Fruit fly (Drosophila melanogaster) whole organism, embryonic: Measurements from ENCODE around the gene CG17027.
A peak's percentile ranks its signal among the peaks of the same experiment; 100 is the strongest.

Experiments
- Abd-B ChIP-seq: fragments of 200-800 bp; sonication (Bioruptor generic); optimal IDR thresholded peaks from 2 replicates; lab custom pipeline; 2018; ENCODE audit warnings: missing biosample characterization, mild to moderate bottlenecking, missing genetic modification characterization, moderate library complexity
- Aef1 ChIP-seq: fragments of 200-800 bp; sonication (Bioruptor generic); IDR thresholded peaks from 3 replicates; pipeline ENCODE4 v1.3.6; 2022; ENCODE audit warnings: missing biosample characterization, missing genetic modification characterization
- Bdp1 ChIP-seq: fragments of 200-800 bp; sonication (Bioruptor generic); optimal IDR thresholded peaks from 3 replicates; lab custom pipeline; 2016; ENCODE audit warnings: missing biosample characterization, missing genetic modification characterization
- C15 ChIP-seq: fragments of 200-800 bp; sonication (Bioruptor generic); IDR thresholded peaks from 3 replicates; pipeline ENCODE4 v1.3.6; 2022; ENCODE audit warnings: missing biosample characterization, missing genetic modification characterization
- CG10321 ChIP-seq: fragments of 200-800 bp; sonication (Bioruptor generic); IDR thresholded peaks from 2 replicates; pipeline ENCODE4 v1.3.6; 2022; ENCODE audit warnings: missing biosample characterization, missing genetic modification characterization
- CG10462 ChIP-seq: fragments of 200-800 bp; sonication (Bioruptor generic); optimal IDR thresholded peaks from 2 replicates; lab custom pipeline; 2016; ENCODE audit warnings: missing biosample characterization, missing genetic modification characterization
- CG11093 ChIP-seq: fragments of 200-800 bp; sonication (Bioruptor generic); IDR thresholded peaks from 3 replicates; pipeline ENCODE4 v1.3.6; 2022; ENCODE audit warnings: missing biosample characterization, missing genetic modification characterization
- CG11247 ChIP-seq: fragments of 200-800 bp; sonication (Bioruptor generic); IDR thresholded peaks from 2 replicates; pipeline ENCODE4 v1.3.6; 2022; ENCODE audit warnings: missing biosample characterization, missing genetic modification characterization
- CG11695 ChIP-seq: fragments of 200-800 bp; sonication (Bioruptor generic); IDR thresholded peaks from 3 replicates; pipeline ENCODE4 v1.3.6; 2022; ENCODE audit warnings: missing biosample characterization, missing genetic modification characterization
- CG12071 ChIP-seq: fragments of 200-800 bp; sonication (Bioruptor generic); optimal IDR thresholded peaks from 3 replicates; lab custom pipeline; 2018; ENCODE audit warnings: missing biosample characterization, mild to moderate bottlenecking, missing genetic modification characterization
- CG12391 ChIP-seq: fragments of 200-800 bp; sonication (Bioruptor generic); optimal IDR thresholded peaks from 3 replicates; lab custom pipeline; 2018; ENCODE audit warnings: missing biosample characterization, mild to moderate bottlenecking, missing genetic modification characterization, moderate library complexity
- CG13123 ChIP-seq: fragments of 200-800 bp; sonication (Bioruptor generic); optimal IDR thresholded peaks from 2 replicates; lab custom pipeline; 2016; ENCODE audit warnings: missing biosample characterization, missing genetic modification characterization
- CG13424 ChIP-seq: fragments of 200-800 bp; sonication (Bioruptor generic); optimal IDR thresholded peaks from 2 replicates; lab custom pipeline; 2019; ENCODE audit warnings: missing biosample characterization, mild to moderate bottlenecking, missing genetic modification characterization, moderate library complexity
- CG17328 ChIP-seq: fragments of 200-800 bp; sonication (Bioruptor generic); IDR thresholded peaks from 2 replicates; pipeline ENCODE4 v1.3.6; 2022; ENCODE audit warnings: missing biosample characterization, missing genetic modification characterization
- CG17361 ChIP-seq: fragments of 200-800 bp; sonication (Bioruptor generic); IDR thresholded peaks from 3 replicates; pipeline ENCODE4 v1.3.6; 2022; ENCODE audit warnings: missing biosample characterization, missing genetic modification characterization
- CG2120 ChIP-seq: fragments of 200-800 bp; sonication (Bioruptor generic); optimal IDR thresholded peaks from 3 replicates; lab custom pipeline; 2016; ENCODE audit warnings: missing biosample characterization, missing genetic modification characterization
- CG2129 ChIP-seq: fragments of 200-800 bp; sonication (Bioruptor generic); IDR thresholded peaks from 2 replicates; pipeline ENCODE4 v1.3.6; 2022; ENCODE audit warnings: missing biosample characterization, missing genetic modification characterization; ENCODE audit not compliant: partially characterized antibody
- CG2889 ChIP-seq: fragments of 200-800 bp; sonication (Bioruptor generic); IDR thresholded peaks from 3 replicates; pipeline ENCODE4 v1.3.6; 2022; ENCODE audit warnings: missing biosample characterization, missing genetic modification characterization
- CG31365 ChIP-seq: fragments of 200-800 bp; sonication (Bioruptor generic); optimal IDR thresholded peaks from 2 replicates; lab custom pipeline; 2018; ENCODE audit warnings: missing biosample characterization, mild to moderate bottlenecking, missing genetic modification characterization
- CG31441 ChIP-seq: fragments of 200-800 bp; sonication (Bioruptor generic); IDR thresholded peaks from 2 replicates; pipeline ENCODE4 v1.3.6; 2022; ENCODE audit warnings: missing biosample characterization, missing genetic modification characterization
- CG6254 ChIP-seq: fragments of 200-800 bp; sonication (Bioruptor generic); optimal IDR thresholded peaks from 3 replicates; lab custom pipeline; 2017; ENCODE audit warnings: mild to moderate bottlenecking, missing biosample characterization, missing genetic modification reagents, missing genetic modification characterization
- CG7963 ChIP-seq: fragments of 200-800 bp; sonication (Bioruptor generic); IDR thresholded peaks from 3 replicates; pipeline ENCODE4 v1.3.6; 2022; ENCODE audit warnings: missing biosample characterization, missing genetic modification characterization; ENCODE audit not compliant: partially characterized antibody
- CG9215 ChIP-seq: fragments of 200-800 bp; sonication (Bioruptor generic); IDR thresholded peaks from 2 replicates; pipeline ENCODE4 v1.3.6; 2022; ENCODE audit warnings: missing biosample characterization, missing genetic modification characterization
- CoRest ChIP-seq: fragments of 200-800 bp; sonication (Bioruptor generic); optimal IDR thresholded peaks from 3 replicates; lab custom pipeline; 2018; ENCODE audit warnings: missing biosample characterization, mild to moderate bottlenecking, missing genetic modification characterization, moderate library complexity
- Dad ChIP-seq: fragments of 200-800 bp; sonication (Bioruptor generic); optimal IDR thresholded peaks from 3 replicates; lab custom pipeline; 2016; ENCODE audit warnings: missing biosample characterization, missing genetic modification characterization
- Dfd ChIP-seq, 2 experiments: fragments of >200 bp; optimal IDR thresholded peaks; 2 replicates each; lab custom pipeline; 2017; ENCODE audit warnings: missing biosample characterization in 2 of 2, missing genetic modification characterization in 2 of 2
- ERR ChIP-seq: fragments of 200-800 bp; sonication (Bioruptor generic); optimal IDR thresholded peaks from 2 replicates; lab custom pipeline; 2016; ENCODE audit warnings: missing biosample characterization, missing genetic modification characterization
- Hmr ChIP-seq: fragments of 200-800 bp; sonication (Bioruptor generic); optimal IDR thresholded peaks from 3 replicates; lab custom pipeline; 2017; ENCODE audit warnings: mild to moderate bottlenecking, missing biosample characterization, missing genetic modification reagents, missing genetic modification characterization
- Mad ChIP-seq: fragments of 200-800 bp; sonication (Bioruptor generic); optimal IDR thresholded peaks from 2 replicates; lab custom pipeline; 2016; ENCODE audit warnings: missing biosample characterization, missing genetic modification characterization
- NC2β ChIP-seq: fragments of 200-800 bp; sonication (Bioruptor generic); optimal IDR thresholded peaks from 2 replicates; lab custom pipeline; 2016; ENCODE audit warnings: missing biosample characterization, missing genetic modification characterization
- Ravus ChIP-seq: fragments of 200-800 bp; sonication (Bioruptor generic); IDR thresholded peaks from 2 replicates; pipeline ENCODE4 v1.3.6; 2022; ENCODE audit warnings: missing biosample characterization, missing genetic modification characterization
- al ChIP-seq: fragments of 200-800 bp; sonication (Bioruptor generic); IDR thresholded peaks from 2 replicates; pipeline ENCODE4 v1.3.6; 2022; ENCODE audit warnings: missing biosample characterization, missing genetic modification characterization
- ap ChIP-seq: fragments of 200-800 bp; sonication (Bioruptor generic); IDR thresholded peaks from 2 replicates; pipeline ENCODE4 v1.3.6; 2022; ENCODE audit warnings: missing biosample characterization, missing genetic modification characterization
- az2 ChIP-seq: fragments of 200-800 bp; sonication (Bioruptor generic); optimal IDR thresholded peaks from 3 replicates; lab custom pipeline; 2016; ENCODE audit warnings: missing biosample characterization, missing genetic modification characterization
- cad ChIP-seq: fragments of >200 bp; optimal IDR thresholded peaks from 2 replicates; lab custom pipeline; 2017; ENCODE audit warnings: missing biosample characterization, missing genetic modification characterization
- caup ChIP-seq: fragments of 200-800 bp; sonication (Bioruptor generic); optimal IDR thresholded peaks from 3 replicates; lab custom pipeline; 2017; ENCODE audit warnings: missing biosample characterization, mild to moderate bottlenecking, missing genetic modification characterization, moderate library complexity; ENCODE audit not compliant: severe bottlenecking
- chif ChIP-seq, 2 experiments: fragments of 200-800 bp; sonication (Bioruptor generic); optimal IDR thresholded peaks; 3 replicates each; lab custom pipeline; 2016; ENCODE audit warnings: missing biosample characterization in 2 of 2, missing genetic modification characterization in 2 of 2
- en ChIP-seq: fragments of 200-800 bp; sonication (Bioruptor generic); optimal IDR thresholded peaks from 2 replicates; lab custom pipeline; 2016; ENCODE audit warnings: missing biosample characterization, missing genetic modification characterization
- esg ChIP-seq: fragments of 200-800 bp; sonication (Bioruptor generic); conservative IDR thresholded peaks from 2 replicates; pipeline ENCODE4 v1.3.6; 2022; ENCODE audit warnings: missing biosample characterization, missing genetic modification characterization
- her ChIP-seq: fragments of 200-800 bp; sonication (Bioruptor generic); optimal IDR thresholded peaks from 2 replicates; lab custom pipeline; 2016; ENCODE audit warnings: missing biosample characterization, missing genetic modification characterization
- hkb ChIP-seq, 2 experiments: fragments of 200-800 bp in 1 of 2; fragments of >200 bp in 1 of 2; sonication (Bioruptor generic) in 1 of 2; IDR thresholded peaks in 1 of 2; optimal IDR thresholded peaks in 1 of 2; 2 replicates each; pipeline versions ENCODE4 v1.3.6 to Lab custom; 2017 to 2022; ENCODE audit warnings: missing biosample characterization in 1 of 2, missing genetic modification characterization in 1 of 2
- maf-S ChIP-seq: fragments of 200-800 bp; sonication (Bioruptor generic); optimal IDR thresholded peaks from 2 replicates; lab custom pipeline; 2016; ENCODE audit warnings: missing biosample characterization, missing genetic modification characterization
- mld ChIP-seq: fragments of 200-800 bp; sonication (Bioruptor generic); IDR thresholded peaks from 3 replicates; pipeline ENCODE4 v1.3.6; 2022; ENCODE audit warnings: missing biosample characterization, missing genetic modification characterization; ENCODE audit not compliant: partially characterized antibody
- pnt ChIP-seq: fragments of 200-800 bp; sonication (Bioruptor generic); optimal IDR thresholded peaks from 3 replicates; lab custom pipeline; 2016; ENCODE audit warnings: missing biosample characterization, missing genetic modification characterization
- ranshi ChIP-seq: fragments of 200-800 bp; sonication (Bioruptor generic); IDR thresholded peaks from 2 replicates; pipeline ENCODE4 v1.3.6; 2022; ENCODE audit warnings: missing biosample characterization, missing genetic modification characterization
- sens ChIP-seq: fragments of 200-800 bp; sonication (Bioruptor generic); peaks from one replicate; lab custom pipeline; 2016; ENCODE audit warnings: missing biosample characterization, missing genetic modification characterization
- sr ChIP-seq: fragments of 200-800 bp; sonication (Bioruptor generic); IDR thresholded peaks from 3 replicates; pipeline ENCODE4 v1.3.6; 2022; ENCODE audit warnings: missing biosample characterization, missing genetic modification characterization
- toy ChIP-seq: fragments of 200-800 bp; sonication (Bioruptor generic); IDR thresholded peaks from 2 replicates; pipeline ENCODE4 v1.3.6; 2022; ENCODE audit warnings: missing biosample characterization, missing genetic modification characterization
- ttk ChIP-seq: fragments of 200-800 bp; sonication (Bioruptor generic); IDR thresholded peaks from 2 replicates; pipeline ENCODE4 v2.1.2; 2022; ENCODE audit warnings: missing biosample characterization, missing genetic modification characterization
- vvl ChIP-seq: fragments of 200-800 bp; sonication (Bioruptor generic); IDR thresholded peaks from 2 replicates; pipeline ENCODE4 v1.3.6; 2022; ENCODE audit warnings: missing biosample characterization, missing genetic modification characterization

CG17027 gene

DNA sequence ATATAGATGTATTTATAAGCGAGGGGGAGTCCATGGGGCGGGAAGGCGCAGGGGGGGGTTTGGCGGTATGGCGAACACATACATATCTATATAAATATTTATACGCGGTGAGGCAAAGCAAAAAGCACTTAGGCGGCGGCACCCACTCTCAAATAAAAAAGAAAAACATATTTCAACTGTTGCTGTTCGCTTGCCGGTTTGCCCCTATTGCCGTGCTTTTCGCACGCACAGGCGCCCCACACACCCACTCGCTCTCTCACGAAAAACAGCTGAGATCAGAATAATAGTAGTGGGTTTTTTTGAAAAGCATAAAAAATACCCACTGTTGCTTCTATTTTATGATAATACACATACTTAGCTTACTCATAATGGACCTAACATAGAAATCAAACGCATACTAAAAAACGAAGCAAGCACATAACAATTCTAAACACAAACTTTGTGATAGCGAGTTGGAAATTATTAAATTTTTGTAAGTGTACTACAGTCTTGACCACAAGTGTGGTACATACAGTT is 21.3 kb downstream of the CG17027 start (continued):
- TF ChIP-seq Bdp1 (GFP tag; lab: Kevin White, UChicago) (peak; percentile 4), CG31365 (tag; lab: Kevin White, UChicago) (peak; percentile 45), CG2129 (GFP tag; lab: Robert Waterston, UW) (no peak), CG12071 (peak; percentile 55), her (GFP tag; lab: Kevin White, UChicago) (peak; percentile 85), cad (GFP tag; lab: Kevin White, UChicago) (no peak), CG31441 (peak; percentile 62), NC2β (GFP tag; lab: Kevin White, UChicago) (peak; percentile 54), sens (GFP tag; lab: Kevin White, UChicago) (peak; percentile 75), CG11695 (GFP tag; lab: Robert Waterston, UW) (peak; percentile 71; the same call in 2 of the 3 replicates), caup (GFP tag; lab: Kevin White, UChicago) (peak; percentile 84), Mad (GFP tag; lab: Kevin White, UChicago) (peak; percentile 75), CG12391 (peak; percentile 72), mld (GFP tag; lab: Robert Waterston, UW) (no peak), CG17361 (GFP tag; lab: Robert Waterston, UW) (peak; percentile 75), CG10462 (GFP tag; lab: Kevin White, UChicago) (no peak), az2 (GFP tag; lab: Kevin White, UChicago) (peak; percentile 60), CG6254 (GFP tag; lab: Kevin White, UChicago) (no peak), CoRest (peak; percentile 83), hkb (optimal IDR thresholded peaks at IDR 0.05; lab: Kevin White, UChicago) (no peak), hkb (GFP tag; IDR thresholded peaks at IDR 0.05; lab: Robert Waterston, UW) (peak; percentile 62), CG13424 (tag; lab: Kevin White, UChicago) (peak; percentile 82), pnt (GFP tag; lab: Kevin White, UChicago) (peak; percentile 32), Ravus (GFP tag; lab: Robert Waterston, UW) (no peak), CG9215 (GFP tag; lab: Robert Waterston, UW) (no peak), chif (GFP tag; optimal IDR thresholded peaks at IDR 0.05; lab: Kevin White, UChicago) (peak; percentile 47 to 55), vvl (GFP tag; lab: Robert Waterston, UW) (no peak; the same call in 1 of the 2 replicates), toy (GFP tag; lab: Robert Waterston, UW) (0 out of 2 replicates have a peak, but pooled peaks have one; percentile 9), C15 (GFP tag; lab: Robert Waterston, UW) (0 out of 3 replicates have a peak, but pooled peaks have one; percentile 58), ranshi (GFP tag; lab: Robert Waterston, UW) (peak; percentile 55; the same call in 1 of the 2 replicates), CG17328 (GFP tag; lab: Robert Waterston, UW) (peak; percentile 36; the same call in 1 of the 2 replicates), Dad (GFP tag; lab: Kevin White, UChicago) (peak; percentile 38), CG13123 (GFP tag; lab: Kevin White, UChicago) (no peak), CG10321 (GFP tag; lab: Robert Waterston, UW) (peak; percentile 33; the same call in 1 of the 2 replicates), esg (GFP tag; lab: Robert Waterston, UW) (peak; percentile 60; the same call in 1 of the 2 replicates), sr (peak; percentile 97), en (GFP tag; lab: Kevin White, UChicago) (peak; percentile 43), Hmr (GFP tag; lab: Kevin White, UChicago) (peak; percentile 91), CG11247 (peak; percentile 68), CG7963 (GFP tag; lab: Robert Waterston, UW) (no peak), al (GFP tag; lab: Robert Waterston, UW) (peak; percentile 65; the same call in 1 of the 2 replicates), ap (GFP tag; lab: Robert Waterston, UW) (no peak), Aef1 (GFP tag; lab: Robert Waterston, UW) (peak; percentile 58), Dfd (GFP tag; optimal IDR thresholded peaks at IDR 0.05; lab: Kevin White, UChicago) (no peak), ttk (GFP tag; lab: Robert Waterston, UW) (no peak), maf-S (GFP tag; lab: Kevin White, UChicago) (peak; percentile 77), ERR (GFP tag; lab: Kevin White, UChicago) (peak; percentile 72), CG2120 (GFP tag; lab: Kevin White, UChicago) (peak; percentile 95), CG2889 (peak; percentile 52; the same call in 1 of the 3 replicates), CG11093 (GFP tag; lab: Robert Waterston, UW) (0 out of 3 replicates have a peak, but pooled peaks have one; percentile 63), Abd-B (peak; percentile 51)
